Worm (Caenorhabditis elegans) whole organism, young adult: ENCODE data around the gene T02D1.9.

Experiments
- B0261.1 ChIP-seq: sonication (generic microtip); optimal IDR thresholded peaks from 2 replicates; lab custom pipeline; 2016; ENCODE audit warnings: mild to moderate bottlenecking, missing genetic modification characterization, moderate library complexity, missing compliant biosample characterization
- D2030.7 ChIP-seq: fragments of 200-800 bp; sonication (Bioruptor generic); IDR thresholded peaks from 2 replicates; pipeline ENCODE4 v1.3.6; 2022; ENCODE audit warnings: missing genetic modification reagents, missing genetic modification characterization, missing compliant biosample characterization
- F57C9.4 ChIP-seq: sonication (generic microtip); optimal IDR thresholded peaks from 2 replicates; lab custom pipeline; 2017; ENCODE audit warnings: mild to moderate bottlenecking, missing genetic modification characterization, missing compliant biosample characterization
- T07F8.4 ChIP-seq: sonication (generic microtip); optimal IDR thresholded peaks from 2 replicates; lab custom pipeline; 2016; ENCODE audit warnings: mild to moderate bottlenecking, missing genetic modification characterization, moderate library complexity, missing compliant biosample characterization
- T26A5.8 ChIP-seq: sonication (generic microtip); optimal IDR thresholded peaks from 2 replicates; lab custom pipeline; 2016; ENCODE audit warnings: missing genetic modification characterization, missing compliant biosample characterization
- Y53G8AR.9 ChIP-seq: fragments of 200-800 bp; sonication (Bioruptor generic); conservative IDR thresholded peaks from 2 replicates; pipeline ENCODE4 v1.3.6; 2022; ENCODE audit warnings: missing genetic modification reagents, missing genetic modification characterization, missing compliant biosample characterization
- Y79H2A.3 ChIP-seq: fragments of 200-800 bp; sonication (Bioruptor generic); conservative IDR thresholded peaks from 2 replicates; pipeline ENCODE4 v1.3.6; 2022; ENCODE audit warnings: missing genetic modification reagents, missing genetic modification characterization, missing compliant biosample characterization
- Y95B8A.8 ChIP-seq: fragments of 200-800 bp; sonication (Bioruptor generic); IDR thresholded peaks from 2 replicates; pipeline ENCODE4 v1.3.6; 2022; ENCODE audit warnings: missing genetic modification reagents, missing genetic modification characterization, missing compliant biosample characterization
- ama-1 ChIP-seq, 3 experiments: fragments of 150-350 bp in 1 of 3; sonication (generic microtip) in 2 of 3; optimal IDR thresholded peaks; 2 replicates each; lab custom pipeline; 2014 to 2018; ENCODE audit warnings: missing biosample characterization in 2 of 3, missing genetic modification characterization in 2 of 3, missing genetic modification reagents in 2 of 3
- aptf-2 ChIP-seq: fragments of 200-800 bp; sonication (Bioruptor generic); conservative IDR thresholded peaks from 2 replicates; pipeline ENCODE4 v1.3.6; 2022; ENCODE audit warnings: missing genetic modification reagents, missing genetic modification characterization, missing compliant biosample characterization
- attf-3 ChIP-seq: fragments of 200-800 bp; sonication (Bioruptor generic); conservative IDR thresholded peaks from 2 replicates; pipeline ENCODE4 v1.3.6; 2022; ENCODE audit warnings: missing genetic modification reagents, missing genetic modification characterization, missing compliant biosample characterization
- bed-2 ChIP-seq: fragments of 200-800 bp; sonication (Bioruptor generic); IDR thresholded peaks from 2 replicates; pipeline ENCODE4 v1.3.6; 2022; ENCODE audit warnings: missing genetic modification reagents, missing genetic modification characterization, missing compliant biosample characterization
- ccch-3 ChIP-seq: fragments of 200-800 bp; sonication (Bioruptor generic); optimal IDR thresholded peaks from 2 replicates; lab custom pipeline; 2018; ENCODE audit warnings: mild to moderate bottlenecking, missing genetic modification characterization, missing compliant biosample characterization
- ceh-27 ChIP-seq: fragments of 200-800 bp; sonication (Bioruptor generic); optimal IDR thresholded peaks from 2 replicates; lab custom pipeline; 2018; ENCODE audit warnings: mild to moderate bottlenecking, missing genetic modification characterization, moderate library complexity, missing compliant biosample characterization
- ceh-40 ChIP-seq: fragments of 200-800 bp; sonication (Bioruptor generic); IDR thresholded peaks from 2 replicates; pipeline ENCODE4 v1.3.6; 2022; ENCODE audit warnings: missing genetic modification characterization, missing compliant biosample characterization
- ceh-58 ChIP-seq: fragments of 200-800 bp; sonication (Bioruptor generic); IDR thresholded peaks from 2 replicates; pipeline ENCODE4 v1.3.6; 2022; ENCODE audit warnings: missing genetic modification characterization, missing compliant biosample characterization
- ceh-79 ChIP-seq: sonication (generic microtip); optimal IDR thresholded peaks from 2 replicates; lab custom pipeline; 2017; ENCODE audit warnings: mild to moderate bottlenecking, missing genetic modification characterization, missing compliant biosample characterization
- die-1 ChIP-seq: sonication (generic microtip); optimal IDR thresholded peaks from 2 replicates; lab custom pipeline; 2016; ENCODE audit warnings: missing genotype, mild to moderate bottlenecking, missing genetic modification characterization, missing compliant biosample characterization
- egl-18 ChIP-seq: fragments of 200-800 bp; sonication (Bioruptor generic); IDR thresholded peaks from 2 replicates; pipeline ENCODE4 v1.3.6; 2022; ENCODE audit warnings: missing genetic modification reagents, missing genetic modification characterization, missing compliant biosample characterization
- egl-44 ChIP-seq: fragments of 200-800 bp; sonication (Bioruptor generic); IDR thresholded peaks from 2 replicates; pipeline ENCODE4 v1.3.6; 2022; ENCODE audit warnings: missing genetic modification reagents, missing genetic modification characterization, missing compliant biosample characterization
- him-1 ChIP-seq: sonication (generic microtip); optimal IDR thresholded peaks from 2 replicates; lab custom pipeline; 2016; ENCODE audit warnings: missing genotype, missing genetic modification reagents, missing genetic modification characterization, missing compliant biosample characterization
- hlh-12 ChIP-seq: sonication (generic microtip); optimal IDR thresholded peaks from 2 replicates; lab custom pipeline; 2016; ENCODE audit warnings: missing genetic modification characterization, missing compliant biosample characterization
- hmg-1.2 ChIP-seq: fragments of 200-800 bp; sonication (Bioruptor generic); IDR thresholded peaks from 2 replicates; pipeline ENCODE4 v1.3.6; 2022; ENCODE audit warnings: missing genetic modification reagents, missing genetic modification characterization, missing compliant biosample characterization
- lag-1 ChIP-seq: fragments of 200-800 bp; sonication (Bioruptor generic); IDR thresholded peaks from 2 replicates; pipeline ENCODE4 v1.3.6; 2022; ENCODE audit warnings: missing genetic modification reagents, missing genetic modification characterization, missing compliant biosample characterization
- let-526 ChIP-seq: fragments of 200-800 bp; sonication (Bioruptor generic); IDR thresholded peaks from 2 replicates; pipeline ENCODE4 v1.3.6; 2022; ENCODE audit warnings: missing genetic modification reagents, missing genetic modification characterization, missing compliant biosample characterization
- lin-26 ChIP-seq: fragments of 200-800 bp; sonication (Bioruptor generic); IDR thresholded peaks from 2 replicates; pipeline ENCODE4 v1.3.6; 2022; ENCODE audit warnings: missing genetic modification reagents, missing genetic modification characterization, missing compliant biosample characterization
- lin-40 ChIP-seq: sonication (generic microtip); optimal IDR thresholded peaks from 2 replicates; lab custom pipeline; 2016; ENCODE audit warnings: missing genetic modification characterization, mild to moderate bottlenecking, missing compliant biosample characterization, missing genotype, missing genetic modification reagents
- lin-54 ChIP-seq: fragments of 200-800 bp; sonication (Bioruptor generic); optimal IDR thresholded peaks from 2 replicates; lab custom pipeline; 2018; ENCODE audit warnings: mild to moderate bottlenecking, missing genetic modification characterization, missing compliant biosample characterization
- lsl-1 ChIP-seq: fragments of 200-800 bp; sonication (Bioruptor generic); optimal IDR thresholded peaks from 2 replicates; lab custom pipeline; 2018; ENCODE audit warnings: mild to moderate bottlenecking, missing genetic modification characterization, moderate library complexity, missing compliant biosample characterization
- mel-28 ChIP-seq: sonication (generic microtip); optimal IDR thresholded peaks from 2 replicates; lab custom pipeline; 2016; ENCODE audit warnings: borderline replicate concordance, mild to moderate bottlenecking, missing genetic modification characterization, missing compliant biosample characterization
- nfya-2 ChIP-seq: fragments of 200-800 bp; sonication (Bioruptor generic); IDR thresholded peaks from 2 replicates; pipeline ENCODE4 v1.3.6; 2022; ENCODE audit warnings: missing genetic modification reagents, missing genetic modification characterization, missing compliant biosample characterization
- nhr-80 ChIP-seq: sonication (generic microtip); optimal IDR thresholded peaks from 2 replicates; lab custom pipeline; 2016; ENCODE audit warnings: missing genetic modification characterization, missing compliant biosample characterization
- sdz-38 ChIP-seq: sonication (generic microtip); optimal IDR thresholded peaks from 2 replicates; lab custom pipeline; 2016; ENCODE audit warnings: missing genotype, missing genetic modification characterization, missing compliant biosample characterization
- snpc-4 ChIP-seq, 5 experiments: fragments of 150-350 bp in 1 of 5; sonication (generic microtip) in 4 of 5; optimal IDR thresholded peaks; 2 replicates each; lab custom pipeline; 2014 to 2018; ENCODE audit warnings: missing genetic modification characterization in 5 of 5, missing biosample characterization in 3 of 5, antibody characterized with exemption in 2 of 5, mild to moderate bottlenecking in 2 of 5, missing compliant biosample characterization in 2 of 5, missing genotype in 2 of 5, moderate library complexity in 2 of 5, missing genetic modification reagents in 1 of 5
- somi-1 ChIP-seq: fragments of 200-800 bp; sonication (Bioruptor generic); optimal IDR thresholded peaks from 2 replicates; lab custom pipeline; 2018; ENCODE audit warnings: mild to moderate bottlenecking, missing genetic modification characterization, missing compliant biosample characterization
- tlf-1 ChIP-seq: fragments of 200-800 bp; sonication (Bioruptor generic); optimal IDR thresholded peaks from 2 replicates; lab custom pipeline; 2018; ENCODE audit warnings: mild to moderate bottlenecking, missing genetic modification characterization, missing compliant biosample characterization
- unc-130 ChIP-seq: sonication (generic microtip); optimal IDR thresholded peaks from 2 replicates; lab custom pipeline; 2016; ENCODE audit warnings: missing genetic modification reagents, missing genetic modification characterization, missing compliant biosample characterization
- zfh-2 ChIP-seq: fragments of 200-800 bp; sonication (Bioruptor generic); conservative IDR thresholded peaks from 2 replicates; pipeline ENCODE4 v1.3.6; 2022; ENCODE audit warnings: missing genetic modification reagents, missing genetic modification characterization, missing compliant biosample characterization
- ztf-18 ChIP-seq: sonication (generic microtip); optimal IDR thresholded peaks from 2 replicates; lab custom pipeline; 2016; ENCODE audit warnings: missing genotype, mild to moderate bottlenecking, missing genetic modification characterization, missing compliant biosample characterization
- ztf-22 ChIP-seq: fragments of 200-800 bp; sonication (Bioruptor generic); optimal IDR thresholded peaks from 2 replicates; lab custom pipeline; 2018; ENCODE audit warnings: mild to moderate bottlenecking, missing genetic modification characterization, moderate library complexity, missing compliant biosample characterization
- ztf-26 ChIP-seq: sonication (generic microtip); optimal IDR thresholded peaks from 2 replicates; lab custom pipeline; 2017; ENCODE audit warnings: missing genetic modification characterization, missing compliant biosample characterization
- ztf-3 ChIP-seq: fragments of 200-800 bp; sonication (Bioruptor generic); optimal IDR thresholded peaks from 2 replicates; lab custom pipeline; 2018; ENCODE audit warnings: mild to moderate bottlenecking, missing genetic modification characterization, missing compliant biosample characterization
- ztf-6 ChIP-seq: fragments of 200-800 bp; sonication (Bioruptor generic); IDR thresholded peaks from 2 replicates; pipeline ENCODE4 v1.3.6; 2022; ENCODE audit warnings: missing genetic modification reagents, missing genetic modification characterization, missing compliant biosample characterization

T02D1.9 gene

ce11 chrIV:17413343-17413742 is 6.0 kb upstream of the T02D1.9 start:
- no peak for TF ChIP-seq Y53G8AR.9 (GFP tag; lab: Robert Waterston, UW)
- no peak for TF ChIP-seq zfh-2 (GFP tag; lab: Robert Waterston, UW)
- TF ChIP-seq ccch-3 (GFP tag; lab: Kevin White, UChicago) = no peak
- TF ChIP-seq lin-26 (GFP tag; lab: Robert Waterston, UW) = no peak
- no peak for TF ChIP-seq nhr-80 (tag; lab: Kevin White, UChicago)
- TF ChIP-seq ztf-18 (tag; lab: Kevin White, UChicago) = no peak
- no peak for TF ChIP-seq lsl-1 (GFP tag; lab: Kevin White, UChicago)
- no peak for TF ChIP-seq B0261.1 (tag; lab: Kevin White, UChicago)
- no peak for TF ChIP-seq him-1

DNA sequence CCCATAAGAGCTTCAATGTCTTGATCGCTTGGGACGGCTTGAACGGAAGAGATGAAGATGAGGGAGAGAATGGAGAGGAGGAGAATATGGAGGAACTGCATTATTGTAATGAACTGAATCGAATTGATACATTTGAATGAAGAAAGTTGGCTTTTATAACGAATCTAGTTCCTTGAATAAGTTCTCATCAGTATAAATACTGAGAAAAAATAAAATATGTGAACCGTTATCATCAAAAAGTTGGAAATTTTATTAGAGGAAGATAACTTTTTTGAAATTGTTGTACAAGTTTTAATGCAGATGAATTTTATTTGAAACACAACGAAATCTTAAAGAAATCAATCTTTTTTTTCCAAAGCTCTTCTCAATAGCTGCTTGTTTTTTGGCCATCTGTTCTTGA is 366 bp downstream of the T02D1.9 start, which contains the start of gene T02D1.7:
Gene T02D1.7 (minus strand): TSS at position 101 of the 400 bp plus-strand sequence.
- no peak for TF ChIP-seq tlf-1 (GFP tag; lab: Kevin White, UChicago)
- no peak for TF ChIP-seq unc-130 (GFP tag; lab: Kevin White, UChicago)
- no peak for TF ChIP-seq attf-3
- TF ChIP-seq ztf-22 (GFP tag; lab: Kevin White, UChicago) = no peak
- TF ChIP-seq ceh-58 (GFP tag; lab: Robert Waterston, UW) = no peak
- no peak for TF ChIP-seq bed-2
- no peak for TF ChIP-seq ceh-79
- TF ChIP-seq ceh-27 (GFP tag; lab: Kevin White, UChicago) = no peak
- no peak for TF ChIP-seq ama-1 (optimal IDR thresholded peaks at IDR 0.05; lab: Kevin White, UChicago)
- TF ChIP-seq ama-1 (GFP tag; optimal IDR thresholded peaks at IDR 0.05; lab: Kevin White, UChicago) = no peak
- no peak for TF ChIP-seq ztf-26 (tag; lab: Kevin White, UChicago)
- no peak for TF ChIP-seq hlh-12 (tag; lab: Kevin White, UChicago)
- no peak for TF ChIP-seq die-1 (tag; lab: Kevin White, UChicago)
- TF ChIP-seq egl-18 (GFP tag; lab: Robert Waterston, UW) = no peak
- TF ChIP-seq sdz-38 = no peak
- no peak for TF ChIP-seq lsl-1 (GFP tag; lab: Kevin White, UChicago)
- no peak for TF ChIP-seq lag-1 (GFP tag; lab: Robert Waterston, UW)
- TF ChIP-seq aptf-2 (GFP tag; lab: Robert Waterston, UW) = no peak
- TF ChIP-seq Y53G8AR.9 (GFP tag; lab: Robert Waterston, UW) = no peak
- no peak for TF ChIP-seq lin-54 (GFP tag; lab: Kevin White, UChicago)
- TF ChIP-seq mel-28 = no peak
- TF ChIP-seq, all 124 proteins: peak for 0

- TF ChIP-seq let-526 (no peak), ztf-6 (GFP tag; lab: Robert Waterston, UW) (no peak), attf-3 (no peak), T07F8.4 (tag; lab: Kevin White, UChicago) (no peak), T26A5.8 (no peak), F57C9.4 (no peak), snpc-4 (GFP tag; optimal IDR thresholded peaks at IDR 0.05; lab: Kevin White, UChicago) (no peak), snpc-4 (tag; optimal IDR thresholded peaks at IDR 0.05; lab: Kevin White, UChicago) (no peak), Y95B8A.8 (GFP tag; lab: Robert Waterston, UW) (no peak), ceh-79 (no peak), Y79H2A.3 (GFP tag; lab: Robert Waterston, UW) (no peak), ceh-40 (no peak), ztf-3 (GFP tag; lab: Kevin White, UChicago) (no peak), egl-44 (GFP tag; lab: Robert Waterston, UW) (no peak), nfya-2 (GFP tag; lab: Robert Waterston, UW) (no peak), somi-1 (GFP tag; lab: Kevin White, UChicago) (no peak), nhr-80 (tag; lab: Kevin White, UChicago) (no peak), hmg-1.2 (GFP tag; lab: Robert Waterston, UW) (no peak), lin-40 (no peak), D2030.7 (GFP tag; lab: Robert Waterston, UW) (no peak)
Measured at ce11 chrIV:17406119-17406518, 1.3 kb downstream of the T02D1.9 start.
